Fruit fly (Drosophila melanogaster) ovary, adult (tissue): ENCODE measurements around the gene CG42353.

Experiments
- CG17801 ChIP-seq: fragments of 200-800 bp; optimal IDR thresholded peaks from 2 replicates; lab custom pipeline; 2019; ENCODE audit warnings: missing biosample characterization, mild to moderate bottlenecking, missing genetic modification characterization, moderate library complexity; ENCODE audit not compliant: partially characterized antibody

Gene CG42353

dm6 chrX:16100726-16101351 lies 3.9 kb downstream of the CG42353 start:
- no peak for TF ChIP-seq CG17801 (GFP tag; lab: Kevin White, UChicago)

DNA sequence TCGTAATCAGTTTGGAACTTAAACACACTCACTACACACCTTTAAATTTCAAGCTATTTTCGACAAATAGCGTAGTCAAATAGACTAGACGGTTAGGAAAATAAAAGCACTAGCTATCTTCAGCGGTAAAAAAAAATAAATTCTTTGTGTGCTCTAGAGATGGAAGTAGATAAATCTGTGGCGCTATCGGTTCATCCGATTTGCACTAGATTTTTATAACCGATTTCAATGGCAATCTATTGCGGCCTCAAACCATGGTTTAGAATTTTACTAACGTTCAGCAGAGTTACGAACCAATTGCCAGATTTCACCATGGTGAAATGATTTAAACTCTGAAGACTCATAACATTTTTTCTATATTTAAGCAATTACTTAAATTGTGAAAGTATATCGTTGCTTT lies 8.3 kb downstream of the CG42353 start:
- TF ChIP-seq CG17801 (GFP tag; lab: Kevin White, UChicago), result no peak

dm6 chrX:16092614-16093280 lies 12.0 kb downstream of the CG42353 start:
- no peak for TF ChIP-seq CG17801 (GFP tag; lab: Kevin White, UChicago)

DNA sequence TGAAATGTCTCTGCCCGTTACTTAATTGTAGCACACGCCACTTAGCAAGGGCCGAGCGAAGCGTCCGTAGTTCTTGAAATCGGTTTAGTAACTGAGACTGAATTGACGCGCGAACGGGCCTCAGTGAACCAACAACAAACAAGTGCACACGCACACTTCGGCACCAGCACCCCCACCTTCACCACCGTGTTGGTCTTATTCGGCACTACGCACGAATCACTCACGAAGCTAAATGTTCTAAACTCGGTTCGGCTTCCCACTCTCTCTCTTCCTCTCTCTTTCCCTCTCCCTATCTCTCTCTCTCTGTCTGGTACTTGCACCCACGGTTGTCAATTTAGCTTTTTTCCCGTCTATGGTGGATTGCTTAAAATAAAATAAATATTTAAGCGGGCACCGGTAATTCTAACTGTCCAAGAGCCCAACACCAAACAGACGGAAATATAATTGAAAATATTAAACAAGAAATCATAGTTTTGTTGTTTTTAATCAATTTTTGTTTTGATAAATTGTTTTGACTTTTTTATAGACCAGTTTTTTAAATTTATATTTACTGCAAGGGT lies 13.2 kb downstream of the CG42353 start, which contains the start of gene Tob:
Gene Tob (minus strand): TSS at position 65 of the 560 bp plus-strand sequence.
- TF ChIP-seq CG17801 (GFP tag; lab: Kevin White, UChicago), result peak; percentile 73

- TF ChIP-seq CG17801 (GFP tag; lab: Kevin White, UChicago), result peak; percentile 96
Observed at dm6 chrX:16090179-16091144, 14.3 kb downstream of the CG42353 start.

DNA sequence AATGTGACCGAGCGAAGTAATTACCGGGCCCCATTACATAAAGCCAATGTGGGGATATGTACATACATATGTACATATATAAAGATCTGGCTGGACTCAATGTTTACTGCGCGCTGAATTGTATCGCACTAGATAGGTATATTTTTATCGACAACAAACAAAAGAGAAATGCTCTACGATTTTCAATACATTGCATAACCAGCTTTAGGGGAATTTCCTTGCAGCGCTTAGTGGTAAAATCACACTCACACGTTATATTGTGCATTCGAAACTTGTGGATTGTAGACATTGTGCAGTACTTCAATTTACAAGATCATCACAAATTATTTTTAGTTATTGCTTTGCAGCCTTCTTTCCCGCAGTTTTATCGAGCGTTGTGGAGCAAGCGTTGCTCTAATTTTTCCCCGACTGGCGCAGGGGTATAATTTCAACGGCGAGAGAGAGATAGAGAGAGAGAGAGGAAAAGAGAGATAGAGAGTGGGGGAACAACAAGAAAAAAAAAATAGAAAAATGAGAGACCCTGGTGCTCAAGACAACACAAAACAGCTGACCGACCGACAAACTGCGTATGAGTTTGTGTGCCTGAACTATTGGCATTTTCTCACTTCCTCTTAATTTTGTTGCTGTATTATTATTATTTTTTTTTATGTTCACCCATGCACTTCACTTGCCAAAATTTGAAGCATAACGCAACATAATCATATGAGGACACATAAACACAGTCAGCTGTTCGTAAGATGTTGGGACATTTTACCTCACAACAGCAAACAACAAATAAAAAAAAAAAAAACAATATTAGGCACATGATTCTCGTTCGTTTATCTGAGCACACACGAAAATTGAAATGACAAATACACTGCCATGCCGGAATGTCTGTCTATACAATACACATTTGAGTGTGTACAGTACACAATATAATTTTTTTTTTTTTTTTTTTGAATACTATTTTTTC lies 15.5 kb downstream of the CG42353 start:
- TF ChIP-seq CG17801 (GFP tag; lab: Kevin White, UChicago), result no peak

DNA sequence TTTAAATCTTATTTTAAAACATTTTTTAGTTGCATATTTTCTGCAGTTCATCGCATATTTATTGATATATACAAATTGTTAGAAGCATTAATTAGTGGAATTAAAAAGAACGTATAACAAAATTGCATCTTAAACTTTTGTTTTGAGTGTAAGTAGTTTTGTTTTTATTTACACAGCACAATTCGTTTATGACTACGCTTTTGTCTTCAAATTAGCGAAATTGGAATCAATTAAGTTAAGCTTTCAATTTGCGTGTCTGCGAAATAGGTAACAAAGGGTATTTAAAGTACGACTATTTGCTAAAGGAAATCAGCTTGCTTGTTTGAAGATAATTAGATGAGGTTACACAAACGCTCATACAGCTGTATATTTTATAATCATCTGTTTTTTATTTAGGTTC lies 16.5 kb downstream of the CG42353 start:
- no peak for TF ChIP-seq CG17801 (GFP tag; lab: Kevin White, UChicago)

- TF ChIP-seq CG17801 (GFP tag; lab: Kevin White, UChicago), result no peak
Observed at dm6 chrX:16087496-16087895, 17.2 kb downstream of the CG42353 start.

dm6 chrX:16085865-16086592 lies 18.7 kb downstream of the CG42353 start:
- TF ChIP-seq CG17801 (GFP tag; lab: Kevin White, UChicago), result no peak

- TF ChIP-seq CG17801 (GFP tag; lab: Kevin White, UChicago), result no peak
Observed at dm6 chrX:16082932-16083331, 21.8 kb downstream of the CG42353 start, which contains the start of gene CG8958. Gene CG8958 (plus strand): TSS chrX:16083232.

dm6 chrX:16073375-16073982 lies 31.3 kb downstream of the CG42353 start, which contains the start of gene Nipsnap:
Gene Nipsnap (minus strand): TSS chrX:16073568.
- TF ChIP-seq CG17801 (GFP tag; lab: Kevin White, UChicago), result no peak

- TF ChIP-seq CG17801 (GFP tag; lab: Kevin White, UChicago), result no peak
Observed at dm6 chrX:16072658-16073374, 31.9 kb downstream of the CG42353 start.
